Worm (Caenorhabditis elegans) whole organism, late embryonic: ENCODE data around the gene mop-25.2.

Experiments used
- C38D4.7 ChIP-seq: fragments of 200-800 bp; sonication (Bioruptor generic); optimal IDR thresholded peaks from 2 replicates; lab custom pipeline; 2018; ENCODE audit warnings: mild to moderate bottlenecking, missing genetic modification characterization, moderate library complexity, missing compliant biosample characterization
- T23F11.4 ChIP-seq: fragments of 200-800 bp; sonication (Bioruptor generic); optimal IDR thresholded peaks from 2 replicates; lab custom pipeline; 2018; ENCODE audit warnings: mild to moderate bottlenecking, missing genetic modification characterization, missing compliant biosample characterization
- Y22D7AL.16 ChIP-seq: sonication (generic microtip); optimal IDR thresholded peaks from 2 replicates; lab custom pipeline; 2016; ENCODE audit warnings: missing genetic modification characterization, missing compliant biosample characterization
- ama-1 ChIP-seq: fragments of 150-350 bp; optimal IDR thresholded peaks from 2 replicates; lab custom pipeline; 2014
- ceh-18 ChIP-seq: sonication (generic microtip); optimal IDR thresholded peaks from 2 replicates; lab custom pipeline; 2016; ENCODE audit warnings: missing genetic modification characterization, missing compliant biosample characterization
- ceh-19 ChIP-seq: fragments of 200-800 bp; sonication (Bioruptor generic); optimal IDR thresholded peaks from 2 replicates; lab custom pipeline; 2018; ENCODE audit warnings: mild to moderate bottlenecking, missing genetic modification characterization, missing compliant biosample characterization
- ceh-2 ChIP-seq: sonication (generic microtip); optimal IDR thresholded peaks from 2 replicates; lab custom pipeline; 2016; ENCODE audit warnings: missing genotype, missing genetic modification characterization, missing compliant biosample characterization
- ceh-24 ChIP-seq: sonication (generic microtip); optimal IDR thresholded peaks from 2 replicates; lab custom pipeline; 2016; ENCODE audit warnings: mild to moderate bottlenecking, missing genetic modification characterization, missing compliant biosample characterization
- ceh-31 ChIP-seq: sonication (generic microtip); optimal IDR thresholded peaks from 2 replicates; lab custom pipeline; 2016; ENCODE audit warnings: missing genetic modification characterization, missing compliant biosample characterization
- ceh-45 ChIP-seq: fragments of 200-800 bp; sonication (Bioruptor generic); IDR thresholded peaks from 2 replicates; pipeline ENCODE4 v1.3.6; 2022; ENCODE audit warnings: missing genetic modification reagents, missing genetic modification characterization, missing compliant biosample characterization
- ceh-9 ChIP-seq: sonication (generic microtip); optimal IDR thresholded peaks from 2 replicates; lab custom pipeline; 2016; ENCODE audit warnings: mild to moderate bottlenecking, missing genetic modification characterization, inconsistent platforms, missing compliant biosample characterization
- che-1 ChIP-seq: sonication (generic microtip); optimal IDR thresholded peaks from 2 replicates; lab custom pipeline; 2016; ENCODE audit warnings: mild to moderate bottlenecking, missing genetic modification characterization, missing compliant biosample characterization
- eyg-1 ChIP-seq: sonication (generic microtip); optimal IDR thresholded peaks from 2 replicates; lab custom pipeline; 2016; ENCODE audit warnings: missing genotype, missing genetic modification characterization, missing compliant biosample characterization
- fax-1 ChIP-seq: sonication (generic microtip); optimal IDR thresholded peaks from 2 replicates; lab custom pipeline; 2016; ENCODE audit warnings: missing genotype, missing genetic modification characterization, missing compliant biosample characterization
- fkh-6 ChIP-seq: sonication (generic microtip); optimal IDR thresholded peaks from 2 replicates; lab custom pipeline; 2016; ENCODE audit warnings: missing genetic modification characterization, missing compliant biosample characterization
- gmeb-2 ChIP-seq: sonication (generic microtip); optimal IDR thresholded peaks from 2 replicates; lab custom pipeline; 2016; ENCODE audit warnings: missing genetic modification characterization, inconsistent platforms, missing compliant biosample characterization
- hlh-13 ChIP-seq: fragments of 200-800 bp; sonication (Bioruptor generic); optimal IDR thresholded peaks from 2 replicates; lab custom pipeline; 2018; ENCODE audit warnings: mild to moderate bottlenecking, missing genetic modification characterization, missing compliant biosample characterization
- hlh-15 ChIP-seq: sonication (generic microtip); optimal IDR thresholded peaks from 2 replicates; lab custom pipeline; 2016; ENCODE audit warnings: missing genetic modification characterization, missing compliant biosample characterization
- hlh-30 ChIP-seq: sonication (generic microtip); optimal IDR thresholded peaks from 2 replicates; lab custom pipeline; 2017; ENCODE audit warnings: antibody characterized with exemption, missing genetic modification characterization, missing compliant biosample characterization; ENCODE audit not compliant: insufficient read depth
- madf-2 ChIP-seq: sonication (generic microtip); optimal IDR thresholded peaks from 2 replicates; lab custom pipeline; 2017; ENCODE audit warnings: missing genetic modification characterization, missing compliant biosample characterization
- nfya-1 ChIP-seq: sonication (generic microtip); optimal IDR thresholded peaks from 2 replicates; lab custom pipeline; 2017; ENCODE audit warnings: missing genetic modification characterization, mild to moderate bottlenecking, missing compliant biosample characterization, antibody characterized with exemption, moderate library complexity
- nhr-11 ChIP-seq: fragments of 150-350 bp; optimal IDR thresholded peaks from 2 replicates; lab custom pipeline; 2014; ENCODE audit warnings: missing biosample characterization, missing genetic modification characterization
- npax-4 ChIP-seq: sonication (generic microtip); optimal IDR thresholded peaks from 2 replicates; lab custom pipeline; 2016; ENCODE audit warnings: missing genetic modification characterization, missing compliant biosample characterization
- pag-3 ChIP-seq: sonication (generic microtip); optimal IDR thresholded peaks from 2 replicates; lab custom pipeline; 2016; ENCODE audit warnings: missing compliant biosample characterization, missing genetic modification characterization, borderline replicate concordance
- pax-1 ChIP-seq: fragments of 150-350 bp; optimal IDR thresholded peaks from 2 replicates; lab custom pipeline; 2014; ENCODE audit warnings: missing biosample characterization, missing genetic modification characterization
- pha-2 ChIP-seq: sonication (generic microtip); optimal IDR thresholded peaks from 2 replicates; lab custom pipeline; 2017; ENCODE audit warnings: mild to moderate bottlenecking, missing genetic modification characterization, missing compliant biosample characterization
- pros-1 ChIP-seq: fragments of 150-350 bp; optimal IDR thresholded peaks from 2 replicates; lab custom pipeline; 2014; ENCODE audit warnings: missing biosample characterization, missing genetic modification reagents, missing genetic modification characterization
- rnt-1 ChIP-seq: sonication (generic microtip); optimal IDR thresholded peaks from 2 replicates; lab custom pipeline; 2016; ENCODE audit warnings: missing genetic modification characterization, missing compliant biosample characterization
- sdc-2 ChIP-seq: sonication (generic microtip); optimal IDR thresholded peaks from 2 replicates; lab custom pipeline; 2016; ENCODE audit warnings: missing genotype, missing genetic modification characterization, missing compliant biosample characterization
- syd-9 ChIP-seq: sonication (generic microtip); optimal IDR thresholded peaks from 2 replicates; lab custom pipeline; 2016; ENCODE audit warnings: mild to moderate bottlenecking, missing genetic modification characterization, moderate library complexity, missing compliant biosample characterization
- ttx-3 ChIP-seq: sonication (generic microtip); optimal IDR thresholded peaks from 2 replicates; lab custom pipeline; 2016; ENCODE audit warnings: missing genetic modification reagents, missing genetic modification characterization, missing compliant biosample characterization
- unc-3 ChIP-seq, 2 experiments: fragments of 200-800 bp in 1 of 2; sonication (Bioruptor generic) in 1 of 2; sonication (generic microtip) in 1 of 2; conservative IDR thresholded peaks in 1 of 2; optimal IDR thresholded peaks in 1 of 2; 2 replicates each; pipeline versions ENCODE4 v1.3.6 to Lab custom; 2016 to 2022; ENCODE audit warnings: missing compliant biosample characterization in 2 of 2, missing genetic modification characterization in 2 of 2, missing genetic modification reagents in 1 of 2
- unc-42 ChIP-seq: sonication (generic microtip); optimal IDR thresholded peaks from 2 replicates; lab custom pipeline; 2016; ENCODE audit warnings: missing genotype, missing genetic modification characterization, missing compliant biosample characterization
- unc-55 ChIP-seq: sonication (generic microtip); optimal IDR thresholded peaks from 2 replicates; lab custom pipeline; 2017; ENCODE audit warnings: missing biosample characterization, missing genetic modification reagents, missing genetic modification characterization
- unc-86 ChIP-seq: sonication (generic microtip); optimal IDR thresholded peaks from 2 replicates; lab custom pipeline; 2016; ENCODE audit warnings: missing genetic modification characterization, missing compliant biosample characterization
- zip-5 ChIP-seq: sonication (generic microtip); optimal IDR thresholded peaks from 2 replicates; lab custom pipeline; 2016; ENCODE audit warnings: missing genetic modification characterization, missing compliant biosample characterization
- ztf-16 ChIP-seq: sonication (generic microtip); optimal IDR thresholded peaks from 2 replicates; lab custom pipeline; 2017; ENCODE audit warnings: missing genetic modification characterization, missing compliant biosample characterization

Gene mop-25.2

ce11 chrII:9686663-9687193 is 16.8 kb downstream of the mop-25.2 start, which contains the start of gene ZK1320.9:
ZK1320.9 (minus strand) TSS chrII:9686713.
- TF ChIP-seq ceh-19 (no peak), madf-2 (tag; lab: Kevin White, UChicago) (no peak), C38D4.7 (GFP tag; lab: Kevin White, UChicago) (no peak), ttx-3 (tag; lab: Kevin White, UChicago) (no peak), unc-42 (tag; lab: Kevin White, UChicago) (no peak), ceh-31 (no peak), ceh-18 (tag; lab: Kevin White, UChicago) (no peak), fax-1 (no peak), ama-1 (no peak), eyg-1 (tag; lab: Kevin White, UChicago) (no peak), syd-9 (tag; lab: Kevin White, UChicago) (no peak), unc-86 (tag; lab: Kevin White, UChicago) (no peak), ceh-45 (GFP tag; lab: Robert Waterston, UW) (no peak), nfya-1 (tag; lab: Kevin White, UChicago) (no peak)

- no peak for TF ChIP-seq fax-1
- TF ChIP-seq pros-1 (tag; lab: Kevin White, UChicago), result no peak
- no peak for TF ChIP-seq madf-2 (tag; lab: Kevin White, UChicago)
These were observed 19.3 kb downstream of the mop-25.2 start for ce11 chrII:9684175-9684574.

ce11 chrII:9682044-9682443 is 21.5 kb downstream of the mop-25.2 start:
- TF ChIP-seq ceh-9, result no peak
- TF ChIP-seq unc-42 (tag; lab: Kevin White, UChicago), result peak; percentile 50

ce11 chrII:9680493-9680892 is 23.0 kb downstream of the mop-25.2 start, which contains the start of gene ZK1320.13:
ZK1320.13 (plus strand) TSS chrII:9680793.
- TF ChIP-seq rnt-1 (tag; lab: Kevin White, UChicago), result no peak
- TF ChIP-seq sdc-2 (tag; lab: Kevin White, UChicago), result no peak
- no peak for TF ChIP-seq ceh-24

ce11 chrII:9679842-9680241 is 23.7 kb downstream of the mop-25.2 start:
- TF ChIP-seq pax-1 (tag; lab: Kevin White, UChicago) (no peak), nhr-11 (tag; lab: Kevin White, UChicago) (no peak), pros-1 (tag; lab: Kevin White, UChicago) (no peak), hlh-13 (GFP tag; lab: Kevin White, UChicago) (no peak), hlh-15 (tag; lab: Kevin White, UChicago) (no peak), pha-2 (no peak)

- TF ChIP-seq npax-4, result no peak
- TF ChIP-seq che-1 (tag; lab: Kevin White, UChicago), result no peak
- no peak for TF ChIP-seq ceh-9
- no peak for TF ChIP-seq T23F11.4 (GFP tag; lab: Kevin White, UChicago)
- TF ChIP-seq fkh-6 (tag; lab: Kevin White, UChicago), result no peak
- TF ChIP-seq pag-3 (tag; lab: Kevin White, UChicago), result no peak
- TF ChIP-seq unc-55, result no peak
- TF ChIP-seq unc-86 (tag; lab: Kevin White, UChicago), result no peak
- TF ChIP-seq hlh-30 (tag; lab: Kevin White, UChicago), result no peak
- no peak for TF ChIP-seq Y22D7AL.16 (tag; lab: Kevin White, UChicago)
- TF ChIP-seq ceh-31, result no peak
- TF ChIP-seq syd-9 (tag; lab: Kevin White, UChicago), result no peak
- TF ChIP-seq unc-3 (GFP tag; conservative IDR thresholded peaks at IDR 0.05; lab: Robert Waterston, UW), result no peak
- TF ChIP-seq unc-3 (tag; optimal IDR thresholded peaks at IDR 0.05; lab: Kevin White, UChicago), result no peak
- no peak for TF ChIP-seq unc-42 (tag; lab: Kevin White, UChicago)
- no peak for TF ChIP-seq gmeb-2
- no peak for TF ChIP-seq ztf-16 (tag; lab: Kevin White, UChicago)
- TF ChIP-seq zip-5 (tag; lab: Kevin White, UChicago), result no peak
- no peak for TF ChIP-seq ceh-2 (tag; lab: Kevin White, UChicago)
These were observed 26.0 kb downstream of the mop-25.2 start for ce11 chrII:9677470-9677869.
